Fruit fly (Drosophila melanogaster) whole organism, prepupa: ENCODE results near the gene CG13126.

Experiments
- Blimp-1 ChIP-seq: fragments of 200-800 bp; sonication (Bioruptor generic); optimal IDR thresholded peaks from 3 replicates; lab custom pipeline; 2017; ENCODE audit warnings: missing biosample characterization, missing genetic modification characterization, mild to moderate bottlenecking, moderate library complexity, missing genetic modification reagents
- CG10669 ChIP-seq: fragments of 200-800 bp; sonication (Bioruptor generic); optimal IDR thresholded peaks from 3 replicates; lab custom pipeline; 2018; ENCODE audit warnings: missing biosample characterization, mild to moderate bottlenecking, missing genetic modification characterization, moderate library complexity
- CG11294 ChIP-seq: fragments of 200-800 bp; sonication (Bioruptor generic); IDR thresholded peaks from 2 replicates; pipeline ENCODE4 v1.3.6; 2022; ENCODE audit warnings: missing biosample characterization, missing genetic modification characterization
- CG11762 ChIP-seq: fragments of 200-800 bp; sonication (Bioruptor generic); optimal IDR thresholded peaks from 3 replicates; lab custom pipeline; 2016; ENCODE audit warnings: missing biosample characterization, missing genetic modification characterization; ENCODE audit not compliant: insufficient read depth
- CG15336 ChIP-seq: fragments of 200-800 bp; sonication (Bioruptor generic); IDR thresholded peaks from 2 replicates; pipeline ENCODE4 v1.3.6; 2022; ENCODE audit warnings: missing biosample characterization, missing genetic modification characterization
- CG1621 ChIP-seq: fragments of 200-800 bp; sonication (Bioruptor generic); optimal IDR thresholded peaks from 3 replicates; lab custom pipeline; 2018; ENCODE audit warnings: missing biosample characterization, mild to moderate bottlenecking, missing genetic modification characterization
- CG16779 ChIP-seq: fragments of 200-800 bp; sonication (Bioruptor generic); optimal IDR thresholded peaks from 3 replicates; lab custom pipeline; 2017; ENCODE audit warnings: missing biosample characterization, mild to moderate bottlenecking, missing genetic modification characterization
- CG32006 ChIP-seq: fragments of 200-800 bp; sonication (Bioruptor generic); optimal IDR thresholded peaks from 3 replicates; lab custom pipeline; 2017; ENCODE audit warnings: missing biosample characterization, mild to moderate bottlenecking, missing genetic modification characterization
- CG34406 ChIP-seq: fragments of 200-800 bp; sonication (Bioruptor generic); optimal IDR thresholded peaks from 3 replicates; lab custom pipeline; 2016; ENCODE audit warnings: missing biosample characterization, missing genetic modification characterization
- CG3919 ChIP-seq: fragments of 200-800 bp; sonication (Bioruptor generic); optimal IDR thresholded peaks from 3 replicates; lab custom pipeline; 2016; ENCODE audit warnings: missing biosample characterization, missing genetic modification characterization
- CG4318 ChIP-seq: fragments of 200-800 bp; sonication (Bioruptor generic); optimal IDR thresholded peaks from 3 replicates; lab custom pipeline; 2017; ENCODE audit warnings: missing biosample characterization, mild to moderate bottlenecking, missing genetic modification characterization
- CG6163 ChIP-seq: fragments of 200-800 bp; sonication (Bioruptor generic); IDR thresholded peaks from 3 replicates; pipeline ENCODE4 v1.3.6; 2022; ENCODE audit warnings: missing biosample characterization, missing genetic modification characterization
- CG6276 ChIP-seq: fragments of 200-800 bp; sonication (Bioruptor generic); optimal IDR thresholded peaks from 2 replicates; lab custom pipeline; 2017; ENCODE audit warnings: missing biosample characterization, mild to moderate bottlenecking, missing genetic modification characterization
- CG6808 ChIP-seq: fragments of 200-800 bp; sonication (Bioruptor generic); optimal IDR thresholded peaks from 3 replicates; lab custom pipeline; 2017; ENCODE audit warnings: missing biosample characterization, missing genetic modification characterization, mild to moderate bottlenecking, moderate library complexity, missing genetic modification reagents
- CG6854 ChIP-seq: fragments of 200-800 bp; sonication (Bioruptor generic); optimal IDR thresholded peaks from 2 replicates; lab custom pipeline; 2017; ENCODE audit warnings: missing biosample characterization, mild to moderate bottlenecking, missing genetic modification characterization
- CG7368 ChIP-seq: fragments of 200-800 bp; sonication (Bioruptor generic); optimal IDR thresholded peaks from 3 replicates; lab custom pipeline; 2016; ENCODE audit warnings: missing biosample characterization, missing genetic modification characterization
- CG8119 ChIP-seq: fragments of 200-800 bp; sonication (Bioruptor generic); IDR thresholded peaks from 3 replicates; pipeline ENCODE4 v1.3.6; 2022; ENCODE audit warnings: missing biosample characterization, missing genetic modification characterization
- CG8319 ChIP-seq: fragments of 200-800 bp; sonication (Bioruptor generic); optimal IDR thresholded peaks from 3 replicates; lab custom pipeline; 2016; ENCODE audit warnings: missing biosample characterization, missing genetic modification characterization
- CG8632 ChIP-seq: fragments of 200-800 bp; sonication (Bioruptor generic); optimal IDR thresholded peaks from 3 replicates; lab custom pipeline; 2016; ENCODE audit warnings: missing biosample characterization, missing genetic modification characterization
- CG9139 ChIP-seq: fragments of 200-800 bp; sonication (Bioruptor generic); optimal IDR thresholded peaks from 3 replicates; lab custom pipeline; 2017; ENCODE audit warnings: missing biosample characterization, mild to moderate bottlenecking, missing genetic modification characterization
- Eip78C ChIP-seq: fragments of 200-800 bp; sonication (Bioruptor generic); peaks from one replicate; lab custom pipeline; 2016; ENCODE audit warnings: missing biosample characterization, missing genetic modification characterization
- Eip93F ChIP-seq: fragments of 200-800 bp; sonication (Bioruptor generic); optimal IDR thresholded peaks from 2 replicates; lab custom pipeline; 2016; ENCODE audit warnings: missing biosample characterization, mild to moderate bottlenecking, missing genetic modification characterization
- Ets21C ChIP-seq: fragments of 200-800 bp; sonication (Bioruptor generic); optimal IDR thresholded peaks from 3 replicates; lab custom pipeline; 2016; ENCODE audit warnings: missing biosample characterization, missing genetic modification characterization
- Gug ChIP-seq: fragments of 200-800 bp; sonication (Bioruptor generic); IDR thresholded peaks from 2 replicates; pipeline ENCODE4 v1.3.6; 2022; ENCODE audit warnings: missing biosample characterization, missing genetic modification characterization
- Hr38 ChIP-seq: sonication (Bioruptor generic); optimal IDR thresholded peaks from 2 replicates; lab custom pipeline; 2016; ENCODE audit warnings: missing biosample characterization, missing genetic modification characterization
- Hr39 ChIP-seq: fragments of 200-800 bp; sonication (Bioruptor generic); optimal IDR thresholded peaks from 2 replicates; lab custom pipeline; 2016; ENCODE audit warnings: missing biosample characterization, missing genetic modification characterization
- Hr4 ChIP-seq: fragments of 200-800 bp; sonication (Bioruptor generic); optimal IDR thresholded peaks from 3 replicates; lab custom pipeline; 2016; ENCODE audit warnings: missing biosample characterization, missing genetic modification characterization
- Lpt ChIP-seq: fragments of 200-800 bp; sonication (Bioruptor generic); optimal IDR thresholded peaks from 3 replicates; lab custom pipeline; 2016; ENCODE audit warnings: missing biosample characterization, missing genetic modification characterization
- Met ChIP-seq: fragments of 200-800 bp; sonication (Bioruptor generic); optimal IDR thresholded peaks from 3 replicates; lab custom pipeline; 2016; ENCODE audit warnings: missing biosample characterization, missing genetic modification characterization
- OdsH ChIP-seq: fragments of 200-800 bp; sonication (Bioruptor generic); optimal IDR thresholded peaks from 3 replicates; lab custom pipeline; 2016; ENCODE audit warnings: missing biosample characterization, missing genetic modification characterization
- Smox ChIP-seq: fragments of 200-800 bp; sonication (Bioruptor generic); optimal IDR thresholded peaks from 3 replicates; lab custom pipeline; 2016; ENCODE audit warnings: missing biosample characterization, missing genetic modification characterization
- Sox102F ChIP-seq: fragments of 200-800 bp; sonication (Bioruptor generic); optimal IDR thresholded peaks from 2 replicates; lab custom pipeline; 2016; ENCODE audit warnings: missing biosample characterization, mild to moderate bottlenecking, missing genetic modification characterization
- Sox14 ChIP-seq: fragments of 200-800 bp; sonication (Bioruptor generic); optimal IDR thresholded peaks from 3 replicates; lab custom pipeline; 2016; ENCODE audit warnings: missing biosample characterization, missing genetic modification characterization
- Sox15 ChIP-seq: fragments of 200-800 bp; sonication (Bioruptor generic); optimal IDR thresholded peaks from 3 replicates; lab custom pipeline; 2016; ENCODE audit warnings: missing biosample characterization, missing genetic modification characterization
- acj6 ChIP-seq: fragments of 200-800 bp; sonication (Bioruptor generic); optimal IDR thresholded peaks from 3 replicates; lab custom pipeline; 2016; ENCODE audit warnings: missing biosample characterization, missing genetic modification characterization
- cyc ChIP-seq: fragments of 200-800 bp; sonication (Bioruptor generic); optimal IDR thresholded peaks from 3 replicates; lab custom pipeline; 2016; ENCODE audit warnings: missing biosample characterization, missing genetic modification characterization
- dac ChIP-seq: fragments of 200-800 bp; sonication (Bioruptor generic); optimal IDR thresholded peaks from 2 replicates; lab custom pipeline; 2017; ENCODE audit warnings: missing biosample characterization, mild to moderate bottlenecking, missing genetic modification characterization
- eg ChIP-seq: fragments of 200-800 bp; sonication (Bioruptor generic); IDR thresholded peaks from 3 replicates; pipeline ENCODE4 v1.3.6; 2022; ENCODE audit warnings: missing biosample characterization, missing genetic modification characterization
- fd59A ChIP-seq: fragments of 200-800 bp; sonication (Bioruptor generic); optimal IDR thresholded peaks from 2 replicates; lab custom pipeline; 2017; ENCODE audit warnings: missing biosample characterization, mild to moderate bottlenecking, missing genetic modification characterization, missing genetic modification reagents
- fd85E ChIP-seq: fragments of 200-800 bp; sonication (Bioruptor generic); optimal IDR thresholded peaks from 3 replicates; lab custom pipeline; 2016; ENCODE audit warnings: missing biosample characterization, missing genetic modification characterization
- fkh ChIP-seq: fragments of 200-800 bp; sonication (Bioruptor generic); optimal IDR thresholded peaks from 3 replicates; lab custom pipeline; 2017; ENCODE audit warnings: missing biosample characterization, mild to moderate bottlenecking, missing genetic modification characterization, moderate library complexity
- lz ChIP-seq: fragments of 200-800 bp; sonication (Bioruptor generic); optimal IDR thresholded peaks from 3 replicates; lab custom pipeline; 2016; ENCODE audit warnings: missing biosample characterization, missing genetic modification characterization
- pdm3 ChIP-seq: fragments of 200-800 bp; sonication (Bioruptor generic); optimal IDR thresholded peaks from 3 replicates; lab custom pipeline; 2016; ENCODE audit warnings: missing biosample characterization, missing genetic modification characterization
- salr ChIP-seq, 2 experiments: fragments of 200-800 bp; sonication (Bioruptor generic); optimal IDR thresholded peaks; 3 replicates each; lab custom pipeline; 2016 to 2018; ENCODE audit warnings: missing biosample characterization in 2 of 2, missing genetic modification characterization in 2 of 2, mild to moderate bottlenecking in 1 of 2
- spab ChIP-seq: fragments of 200-800 bp; sonication (Bioruptor generic); optimal IDR thresholded peaks from 2 replicates; lab custom pipeline; 2017; ENCODE audit warnings: missing biosample characterization, mild to moderate bottlenecking, missing genetic modification characterization, missing genetic modification reagents
- ss ChIP-seq, 2 experiments: fragments of 200-800 bp; sonication (Bioruptor generic); optimal IDR thresholded peaks; 2 replicates in 1 of 2; 3 replicates in 1 of 2; lab custom pipeline; 2017 to 2018; ENCODE audit warnings: mild to moderate bottlenecking in 2 of 2, missing biosample characterization in 2 of 2, missing genetic modification characterization in 2 of 2, moderate library complexity in 1 of 2
- svp ChIP-seq: fragments of 200-800 bp; sonication (Bioruptor generic); peaks from one replicate; lab custom pipeline; 2016; ENCODE audit warnings: missing biosample characterization, missing genetic modification characterization
- topi ChIP-seq: fragments of 200-800 bp; sonication (Bioruptor generic); optimal IDR thresholded peaks from 3 replicates; lab custom pipeline; 2016; ENCODE audit warnings: missing biosample characterization, missing genetic modification characterization
- vri ChIP-seq: fragments of 200-800 bp; sonication (Bioruptor generic); optimal IDR thresholded peaks from 3 replicates; lab custom pipeline; 2016; ENCODE audit warnings: missing biosample characterization, mild to moderate bottlenecking, missing genetic modification characterization

CG13126 gene

dm6 chr2L:9960758-9961157 is 6.8 kb upstream of the CG13126 start:
- TF ChIP-seq Ets21C (GFP tag; lab: Kevin White, UChicago) (no peak), svp (GFP tag; lab: Kevin White, UChicago) (peak; percentile 95)

dm6 chr2L:9956993-9957652 is 3.1 kb upstream of the CG13126 start, which contains the start of the genes CG4658 and CG5846:
Gene CG4658, plus strand, starts transcription at chr2L:9957132.
Gene CG5846, minus strand, starts transcription at chr2L:9957237.
- peak; percentile 82 for TF ChIP-seq CG1621
- peak; percentile 40 for TF ChIP-seq CG6854
- peak; percentile 50 for TF ChIP-seq dac (GFP tag; lab: Kevin White, UChicago)
- peak; percentile 88 for TF ChIP-seq vri
- no peak for TF ChIP-seq Eip93F
- peak; percentile 96 for TF ChIP-seq CG8632
- peak; percentile 74 for TF ChIP-seq CG6808 (GFP tag; lab: Kevin White, UChicago)
- TF ChIP-seq CG11294 (GFP tag; lab: Robert Waterston, UW), result peak; percentile 90
- peak; percentile 94 for TF ChIP-seq CG3919
- no peak for TF ChIP-seq Hr38 (GFP tag; lab: Kevin White, UChicago)
- no peak for TF ChIP-seq CG16779 (tag; lab: Kevin White, UChicago)
- TF ChIP-seq salr (GFP tag; optimal IDR thresholded peaks at IDR 0.05; lab: Kevin White, UChicago), result peak in 1 of 2 experiments; percentile 43
- TF ChIP-seq CG8119 (GFP tag; lab: Robert Waterston, UW), result peak; percentile 95
- TF ChIP-seq acj6 (GFP tag; lab: Kevin White, UChicago), result peak; percentile 93
- TF ChIP-seq fd59A (GFP tag; lab: Kevin White, UChicago), result peak; percentile 74
- TF ChIP-seq CG6163, result peak; percentile 92
- no peak for TF ChIP-seq spab (GFP tag; lab: Kevin White, UChicago)
- peak; percentile 91 for TF ChIP-seq fkh
- peak; percentile 79 for TF ChIP-seq CG8319 (GFP tag; lab: Kevin White, UChicago)
- TF ChIP-seq Smox (GFP tag; lab: Kevin White, UChicago), result peak; percentile 93
- peak; percentile 92 for TF ChIP-seq topi
- peak; percentile 90 for TF ChIP-seq CG7368 (GFP tag; lab: Kevin White, UChicago)
- no peak for TF ChIP-seq CG9139 (GFP tag; lab: Kevin White, UChicago)
- peak; percentile 96 for TF ChIP-seq Met
- TF ChIP-seq Hr39 (GFP tag; lab: Kevin White, UChicago), result peak; percentile 90
- peak; percentile 92 for TF ChIP-seq Lpt (GFP tag; lab: Kevin White, UChicago)
- TF ChIP-seq Blimp-1 (GFP tag; lab: Kevin White, UChicago), result peak; percentile 60
- peak; percentile 86 for TF ChIP-seq Ets21C (GFP tag; lab: Kevin White, UChicago)
- TF ChIP-seq CG6276 (GFP tag; lab: Kevin White, UChicago), result no peak
- TF ChIP-seq pdm3, result peak; percentile 95
- TF ChIP-seq fd85E (GFP tag; lab: Kevin White, UChicago), result peak; percentile 67
- TF ChIP-seq CG32006 (GFP tag; lab: Kevin White, UChicago), result peak; percentile 90
- peak; percentile 95 for TF ChIP-seq CG34406 (GFP tag; lab: Kevin White, UChicago)
- TF ChIP-seq eg (GFP tag; lab: Robert Waterston, UW), result peak; percentile 96
- peak; percentile 90 for TF ChIP-seq CG11762 (GFP tag; lab: Kevin White, UChicago)
- TF ChIP-seq Gug (GFP tag; lab: Robert Waterston, UW), result peak; percentile 93
- peak; percentile 86 for TF ChIP-seq Sox15 (GFP tag; lab: Kevin White, UChicago)
- peak; percentile 93 for TF ChIP-seq lz (GFP tag; lab: Kevin White, UChicago)
- peak; percentile 92 for TF ChIP-seq cyc (GFP tag; lab: Kevin White, UChicago)
- no peak for TF ChIP-seq CG4318 (GFP tag; lab: Kevin White, UChicago)
- peak; percentile 96 for TF ChIP-seq OdsH
- peak in 1 of 2 experiments; percentile 78 for TF ChIP-seq ss (GFP tag; optimal IDR thresholded peaks at IDR 0.05; lab: Kevin White, UChicago)
- peak; percentile 95 for TF ChIP-seq CG15336
- peak; percentile 98 for TF ChIP-seq Eip78C (GFP tag; lab: Kevin White, UChicago)
- TF ChIP-seq Sox14, result peak; percentile 93
- peak; percentile 90 for TF ChIP-seq Sox102F
- peak; percentile 90 for TF ChIP-seq CG10669 (GFP tag; lab: Kevin White, UChicago)
- peak; percentile 91 for TF ChIP-seq Hr4 (GFP tag; lab: Kevin White, UChicago)
